Worm (Caenorhabditis elegans) whole organism, early embryonic: ENCODE results near the gene C02F5.3.

Experiments used
- B0310.2 ChIP-seq: sonication (generic microtip); optimal IDR thresholded peaks from 2 replicates; lab custom pipeline; 2016; ENCODE audit warnings: mild to moderate bottlenecking, missing genetic modification characterization, missing compliant biosample characterization
- flt-1 ChIP-seq: fragments of 200-800 bp; sonication (Bioruptor generic); IDR thresholded peaks from 2 replicates; pipeline ENCODE4 v1.3.6; 2022; ENCODE audit warnings: missing genetic modification characterization, missing compliant biosample characterization
- hnd-1 ChIP-seq: sonication (generic microtip); optimal IDR thresholded peaks from 2 replicates; lab custom pipeline; 2016; ENCODE audit warnings: missing genetic modification characterization, missing compliant biosample characterization
- tra-4 ChIP-seq: sonication (generic microtip); optimal IDR thresholded peaks from 2 replicates; lab custom pipeline; 2017; ENCODE audit warnings: missing genetic modification characterization, missing compliant biosample characterization

DNA sequence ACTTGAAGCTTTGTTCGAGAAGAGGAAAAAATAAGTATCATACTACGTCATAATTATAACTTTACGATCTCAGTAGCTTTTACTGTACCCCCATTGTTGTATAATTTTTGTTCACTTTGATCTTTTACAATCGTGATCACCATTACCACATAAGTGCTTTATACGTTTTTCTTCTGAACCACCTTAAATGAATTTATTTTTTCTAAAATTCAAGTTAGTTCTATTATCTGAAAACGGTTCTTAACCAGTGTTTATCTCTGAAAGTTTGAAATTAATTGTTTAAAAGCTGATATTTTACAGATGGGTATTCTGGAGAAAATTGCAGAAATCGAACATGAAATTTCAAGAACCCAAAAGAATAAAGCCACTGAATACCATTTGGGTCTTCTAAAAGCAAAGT, at the start of gene C02F5.3:
- TF ChIP-seq hnd-1 (tag; lab: Kevin White, UChicago) (no peak), B0310.2 (tag; lab: Kevin White, UChicago) (no peak), tra-4 (tag; lab: Kevin White, UChicago) (no peak), flt-1 (no peak)
